Worm (Caenorhabditis elegans): ENCODE data around the gene T22F3.12.
"Not testable (repeated sequence)": the region's sequence is repeated elsewhere in the genome, so short reads cannot be mapped to it uniquely, and the experiment has no call there.

ce11 chrV:3570695-3571094, 21.3 kb downstream of the T22F3.12 start, which contains the start of gene F40C5.2:
- not testable (repeated sequence) for TF ChIP-seq ref-1 (GFP tag; conservative IDR thresholded peaks at IDR 0.05); tab-1 (GFP tag; IDR thresholded peaks at IDR 0.05); flt-1 (GFP tag; IDR thresholded peaks at IDR 0.05); ztf-29 (GFP tag; IDR thresholded peaks at IDR 0.05); med-1 (GFP tag; optimal IDR thresholded peaks at IDR 0.05; ENCODE audit: insufficient read depth); ztf-23 (GFP tag; IDR thresholded peaks at IDR 0.05); cog-1 (tag; optimal IDR thresholded peaks at IDR 0.05); klf-2 (GFP tag; conservative IDR thresholded peaks at IDR 0.05); T22C8.4 (GFP tag; IDR thresholded peaks at IDR 0.05)

Data from whole organism, midembryonic.